Worm (Caenorhabditis elegans) whole organism, young adult: ENCODE measurements around the gene Y116F11A.1.

Experiments used
- B0019.2 ChIP-seq: fragments of 200-800 bp; sonication (Bioruptor generic); conservative IDR thresholded peaks from 2 replicates; pipeline ENCODE4 v1.3.6; 2022; ENCODE audit warnings: missing genetic modification reagents, missing genetic modification characterization, missing compliant biosample characterization
- F23B12.7 ChIP-seq: sonication (generic microtip); optimal IDR thresholded peaks from 2 replicates; lab custom pipeline; 2017; ENCODE audit warnings: missing genetic modification characterization, mild to moderate bottlenecking, missing compliant biosample characterization, antibody characterized with exemption, moderate library complexity; ENCODE audit not compliant: insufficient read depth
- F33H1.4 ChIP-seq: fragments of 200-800 bp; sonication (Bioruptor generic); IDR thresholded peaks from 2 replicates; pipeline ENCODE4 v1.3.6; 2022; ENCODE audit warnings: missing genetic modification reagents, missing genetic modification characterization, missing compliant biosample characterization
- ama-1 ChIP-seq, 3 experiments: fragments of 150-350 bp in 1 of 3; sonication (generic microtip) in 2 of 3; optimal IDR thresholded peaks; 2 replicates each; lab custom pipeline; 2014 to 2018; ENCODE audit warnings: missing biosample characterization in 2 of 3, missing genetic modification characterization in 2 of 3, missing genetic modification reagents in 2 of 3
- hsf-1 ChIP-seq: fragments of 200-800 bp; sonication (Bioruptor generic); IDR thresholded peaks from 2 replicates; pipeline ENCODE4 v1.3.6; 2022; ENCODE audit warnings: missing genetic modification reagents, missing genetic modification characterization, missing compliant biosample characterization
- mcd-1 ChIP-seq: fragments of 200-800 bp; sonication (Bioruptor generic); IDR thresholded peaks from 2 replicates; pipeline ENCODE4 v1.3.6; 2022; ENCODE audit warnings: missing genetic modification reagents, missing genetic modification characterization, missing compliant biosample characterization

- TF ChIP-seq mcd-1 (GFP tag; lab: Robert Waterston, UW) (no peak), F33H1.4 (GFP tag; lab: Robert Waterston, UW) (no peak), hsf-1 (GFP tag; lab: Robert Waterston, UW) (no peak), F23B12.7 (tag; lab: Kevin White, UChicago) (no peak), ama-1 (optimal IDR thresholded peaks at IDR 0.05; lab: Kevin White, UChicago) (no peak), ama-1 (GFP tag; optimal IDR thresholded peaks at IDR 0.05; lab: Kevin White, UChicago) (no peak), B0019.2 (GFP tag; lab: Robert Waterston, UW) (no peak)
These were observed 30.4 kb downstream of the Y116F11A.1 start, which contains the start of gene M162.5 for ce11 chrV:19760751-19761150.
